Worm (Caenorhabditis elegans): ENCODE data around the gene R09F10.5.

DNA sequence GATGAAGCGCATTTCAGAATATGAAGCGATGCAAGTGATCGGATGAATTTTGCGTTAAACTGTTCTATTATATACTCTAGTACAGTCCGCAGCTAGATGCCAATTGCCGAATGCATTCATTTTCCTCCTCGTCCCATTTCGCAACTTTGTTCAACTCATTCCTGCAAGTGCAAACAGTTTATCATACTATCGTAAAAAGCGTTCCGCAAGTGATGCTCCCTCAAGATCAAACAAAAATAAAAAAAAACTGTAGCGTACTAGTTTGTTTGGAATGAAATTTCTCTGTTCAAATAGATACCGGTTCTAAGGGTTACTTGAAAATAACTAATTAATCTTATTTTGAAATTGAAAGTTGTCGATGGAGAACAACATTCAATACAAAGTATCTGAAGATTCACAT is 13.4 kb upstream of the R09F10.5 start, which contains the start of gene pqn-57:
- TF ChIP-seq W03F9.2 (tag; optimal IDR thresholded peaks at IDR 0.05) (no peak), him-1 (tag; optimal IDR thresholded peaks at IDR 0.05) (no peak)

Data from whole organism, L4/young adult.